Worm (Caenorhabditis elegans) whole organism, L1 larva: ENCODE results near the gene F53H4.3.
A peak's percentile ranks its signal among the peaks of the same experiment; 100 is the strongest.

ENCODE experiments used
- fos-1 ChIP-seq: fragments of 150-350 bp; optimal IDR thresholded peaks from 2 replicates; lab custom pipeline; 2014; ENCODE audit warnings: missing biosample characterization, missing genetic modification characterization
- lin-35 ChIP-seq, 2 experiments: fragments of 150-350 bp; optimal IDR thresholded peaks; 2 replicates each; lab custom pipeline; 2014; ENCODE audit warnings: missing biosample characterization in 2 of 2, missing genetic modification characterization in 2 of 2, missing genetic modification reagents in 2 of 2
- sox-4 ChIP-seq: sonication (generic microtip); optimal IDR thresholded peaks from 2 replicates; lab custom pipeline; 2016; ENCODE audit warnings: missing genetic modification characterization, missing compliant biosample characterization
- unc-86 ChIP-seq: sonication (generic microtip); optimal IDR thresholded peaks from 2 replicates; lab custom pipeline; 2016; ENCODE audit warnings: missing genetic modification characterization, missing compliant biosample characterization
- ztf-4 ChIP-seq: fragments of 150-350 bp; optimal IDR thresholded peaks from 2 replicates; lab custom pipeline; 2014; ENCODE audit warnings: missing biosample characterization, missing genetic modification characterization

DNA sequence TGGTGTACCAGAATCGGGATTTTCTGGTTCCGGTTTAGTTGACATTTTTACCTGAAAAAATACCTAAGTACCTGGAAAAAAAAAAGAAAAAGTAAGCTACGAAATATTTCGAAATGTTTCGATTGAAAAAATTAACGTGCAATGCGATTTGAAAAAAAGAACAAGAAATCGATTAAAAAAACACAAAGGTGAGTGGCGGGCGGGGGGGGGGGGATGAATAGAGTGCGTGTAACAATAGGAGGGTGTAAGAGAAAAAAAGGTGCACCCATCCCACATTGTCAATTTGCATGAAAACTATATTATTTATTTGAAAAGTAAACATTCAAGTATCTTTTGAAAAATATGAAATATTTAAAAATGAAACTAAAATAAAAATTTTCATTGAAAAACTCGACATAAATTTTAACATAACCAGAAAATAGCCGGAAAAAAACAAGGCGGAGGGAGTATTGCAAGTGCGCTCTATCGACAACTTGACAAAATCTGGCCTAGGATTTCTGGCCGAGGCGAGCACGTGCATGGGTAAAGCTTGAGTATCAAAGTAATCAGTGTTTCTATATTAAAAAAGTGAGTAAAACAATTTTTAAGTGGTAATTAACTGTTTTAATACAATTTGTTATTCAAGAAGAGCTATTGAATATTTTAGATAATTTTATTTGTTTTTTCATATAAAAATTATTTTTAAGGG, 21.4 kb downstream of the F53H4.3 start, which contains the start of the genes csb-1 and F53H4.4:
- TF ChIP-seq sox-4 (tag; lab: Kevin White, UChicago): peak; percentile 48
- peak; percentile 66 to 76 for TF ChIP-seq lin-35 (GFP tag; optimal IDR thresholded peaks at IDR 0.05; lab: Kevin White, UChicago)
- TF ChIP-seq fos-1: no peak
- peak; percentile 36 for TF ChIP-seq unc-86 (tag; lab: Kevin White, UChicago)
- TF ChIP-seq ztf-4 (tag; lab: Kevin White, UChicago): no peak
